Worm (Caenorhabditis elegans): ENCODE results near the gene pbs-1.

Gene pbs-1

ce11 chrIV:1721610-1722009 is 12.1 kb upstream of the pbs-1 start:
- TF ChIP-seq flt-1 (GFP tag; IDR thresholded peaks at IDR 0.05) (peak; percentile 43; the same call in 1 of the 2 replicates), hnd-1 (tag; optimal IDR thresholded peaks at IDR 0.05) (no peak)

- TF ChIP-seq tra-4 (tag; optimal IDR thresholded peaks at IDR 0.05), result no peak
- no peak for TF ChIP-seq sea-1 (GFP tag; conservative IDR thresholded peaks at IDR 0.05)
- TF ChIP-seq ceh-13 (GFP tag; optimal IDR thresholded peaks at IDR 0.05), result no peak
- TF ChIP-seq hnd-1 (tag; optimal IDR thresholded peaks at IDR 0.05), result no peak
- no peak for TF ChIP-seq flt-1 (GFP tag; IDR thresholded peaks at IDR 0.05)
- no peak for TF ChIP-seq aly-1 (tag; optimal IDR thresholded peaks at IDR 0.05)
- TF ChIP-seq tbx-37 (GFP tag; conservative IDR thresholded peaks at IDR 0.05), result no peak
- no peak for TF ChIP-seq B0310.2 (tag; optimal IDR thresholded peaks at IDR 0.05)
- TF ChIP-seq ama-1 (optimal IDR thresholded peaks at IDR 0.05), result no peak
Measured at ce11 chrIV:1720474-1720873, 10.9 kb upstream of the pbs-1 start, which contains the start of gene epic-2. TSS of gene epic-2 (plus strand) at chrIV:1720790.

DNA sequence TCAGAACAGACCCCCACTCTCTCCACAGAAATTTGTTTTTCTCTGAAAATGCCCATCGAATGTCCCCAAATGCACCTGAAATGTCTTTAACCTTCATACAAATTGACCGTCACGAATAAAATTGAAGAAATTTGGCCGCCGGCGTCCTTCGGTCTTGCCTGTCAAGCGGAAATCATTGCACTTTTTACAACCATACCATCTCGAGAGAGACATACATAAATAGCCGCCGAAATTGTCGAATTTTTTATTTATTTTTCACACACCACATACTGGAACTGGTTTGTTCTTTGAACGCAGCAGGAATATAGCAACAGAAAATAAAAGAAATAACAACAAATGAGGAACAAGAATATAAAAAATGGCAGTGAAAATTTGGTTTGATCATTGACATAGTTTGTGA is 6.2 kb upstream of the pbs-1 start:
- TF ChIP-seq aly-1 (tag; optimal IDR thresholded peaks at IDR 0.05), result no peak
- TF ChIP-seq hmbx-1 (tag; optimal IDR thresholded peaks at IDR 0.05), result no peak
- no peak for TF ChIP-seq flt-1 (GFP tag; IDR thresholded peaks at IDR 0.05)
- TF ChIP-seq hnd-1 (tag; optimal IDR thresholded peaks at IDR 0.05), result no peak
- no peak for TF ChIP-seq tbx-37 (GFP tag; conservative IDR thresholded peaks at IDR 0.05)
- TF ChIP-seq tbx-11 (GFP tag; IDR thresholded peaks at IDR 0.05), result no peak
- TF ChIP-seq ceh-13 (GFP tag; optimal IDR thresholded peaks at IDR 0.05), result no peak
- no peak for TF ChIP-seq hmg-4 (GFP tag; optimal IDR thresholded peaks at IDR 0.05)

ce11 chrIV:1713618-1714017 is 4.1 kb upstream of the pbs-1 start:
- TF ChIP-seq hnd-1 (tag; optimal IDR thresholded peaks at IDR 0.05) (no peak), tbx-37 (GFP tag; conservative IDR thresholded peaks at IDR 0.05) (no peak), ceh-36 (tag; optimal IDR thresholded peaks at IDR 0.05) (no peak)

DNA sequence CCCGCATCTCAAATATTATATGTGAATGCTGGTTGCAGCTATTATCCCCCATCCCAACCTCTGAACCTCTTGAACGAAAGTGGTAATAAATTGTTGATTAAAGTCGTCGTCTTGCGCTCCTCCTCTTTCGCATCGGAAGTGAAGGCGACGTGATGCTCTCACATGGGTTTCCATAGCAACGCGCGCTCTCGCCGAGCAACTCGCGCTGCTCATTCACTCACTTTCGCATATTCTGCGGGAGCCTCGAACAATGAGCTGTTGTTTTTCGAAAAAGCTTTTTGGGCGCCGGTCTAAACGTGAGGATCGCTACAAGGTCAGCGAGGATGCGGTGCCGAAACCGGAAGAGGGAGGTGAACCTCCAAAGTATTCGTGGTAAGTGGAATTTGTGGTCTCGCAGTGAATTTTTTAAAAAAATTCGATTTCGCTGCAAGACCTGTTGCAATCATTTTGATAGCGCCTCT is 1.5 kb upstream of the pbs-1 start, which contains the start of gene rpi-2:
rpi-2 (plus strand) TSS at position 234 of the 461 bp plus-strand sequence.
- TF ChIP-seq hnd-1 (tag; optimal IDR thresholded peaks at IDR 0.05) (no peak), scrt-1 (GFP tag; IDR thresholded peaks at IDR 0.05) (0 out of 2 replicates have a peak, but pooled peaks have one; percentile 40), pes-1 (GFP tag; IDR thresholded peaks at IDR 0.05) (no peak), B0310.2 (tag; optimal IDR thresholded peaks at IDR 0.05) (no peak), ceh-36 (tag; optimal IDR thresholded peaks at IDR 0.05) (no peak), ets-7 (tag; optimal IDR thresholded peaks at IDR 0.05) (peak; percentile 41), hmg-4 (GFP tag; optimal IDR thresholded peaks at IDR 0.05) (no peak)

ce11 chrIV:1710535-1710934 is 990 bp upstream of the pbs-1 start:
- TF ChIP-seq tbx-37 (GFP tag; conservative IDR thresholded peaks at IDR 0.05), result no peak
- TF ChIP-seq ama-1 (optimal IDR thresholded peaks at IDR 0.05), result no peak

ce11 chrIV:1709002-1709401 is 543 bp downstream of the pbs-1 start:
- TF ChIP-seq hmbx-1 (tag; optimal IDR thresholded peaks at IDR 0.05) (no peak), hnd-1 (tag; optimal IDR thresholded peaks at IDR 0.05) (no peak), tra-4 (tag; optimal IDR thresholded peaks at IDR 0.05) (no peak), F13C5.2 (tag; optimal IDR thresholded peaks at IDR 0.05) (no peak), tbx-37 (GFP tag; conservative IDR thresholded peaks at IDR 0.05) (no peak), hmg-4 (GFP tag; optimal IDR thresholded peaks at IDR 0.05) (no peak), ceh-36 (tag; optimal IDR thresholded peaks at IDR 0.05) (no peak), flt-1 (GFP tag; IDR thresholded peaks at IDR 0.05) (no peak), sea-1 (GFP tag; conservative IDR thresholded peaks at IDR 0.05) (no peak), ets-7 (tag; optimal IDR thresholded peaks at IDR 0.05) (no peak), ama-1 (optimal IDR thresholded peaks at IDR 0.05) (no peak)

- TF ChIP-seq ceh-13 (GFP tag; optimal IDR thresholded peaks at IDR 0.05) (no peak), ama-1 (optimal IDR thresholded peaks at IDR 0.05) (no peak), tbx-11 (GFP tag; IDR thresholded peaks at IDR 0.05) (no peak), B0310.2 (tag; optimal IDR thresholded peaks at IDR 0.05) (no peak), ets-7 (tag; optimal IDR thresholded peaks at IDR 0.05) (no peak), hmg-4 (GFP tag; optimal IDR thresholded peaks at IDR 0.05) (no peak), tra-4 (tag; optimal IDR thresholded peaks at IDR 0.05) (no peak), pes-1 (GFP tag; IDR thresholded peaks at IDR 0.05) (no peak), scrt-1 (GFP tag; IDR thresholded peaks at IDR 0.05) (no peak), flt-1 (GFP tag; IDR thresholded peaks at IDR 0.05) (no peak), aly-1 (tag; optimal IDR thresholded peaks at IDR 0.05) (no peak), F13C5.2 (tag; optimal IDR thresholded peaks at IDR 0.05) (no peak), hmbx-1 (tag; optimal IDR thresholded peaks at IDR 0.05) (no peak), tbx-37 (GFP tag; conservative IDR thresholded peaks at IDR 0.05) (no peak)
Measured at ce11 chrIV:1708426-1708826, 1.1 kb downstream of the pbs-1 start.

DNA sequence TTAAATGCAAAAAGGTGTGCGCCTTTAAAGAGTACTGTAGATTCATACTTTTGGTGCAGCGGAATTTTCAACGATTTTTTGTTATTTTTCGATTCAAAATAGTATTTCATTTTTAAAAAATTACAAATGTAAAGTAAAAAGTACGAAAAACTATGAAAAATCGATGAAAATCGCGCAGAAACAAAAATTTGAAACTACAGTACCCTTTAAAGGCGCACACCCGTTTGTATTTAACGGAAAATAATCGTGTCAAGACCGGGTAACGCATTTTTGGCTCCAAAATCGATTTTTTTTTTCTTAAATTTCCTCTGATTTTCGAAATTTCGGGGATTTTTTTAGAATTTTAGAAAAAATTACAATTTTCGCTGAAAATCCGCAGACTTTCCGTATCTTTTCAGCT is 1.6 kb downstream of the pbs-1 start:
- TF ChIP-seq ceh-36 (tag; optimal IDR thresholded peaks at IDR 0.05), result no peak
- no peak for TF ChIP-seq ets-7 (tag; optimal IDR thresholded peaks at IDR 0.05)
- TF ChIP-seq tbx-37 (GFP tag; conservative IDR thresholded peaks at IDR 0.05), result no peak
- TF ChIP-seq tbx-11 (GFP tag; IDR thresholded peaks at IDR 0.05), result no peak
- no peak for TF ChIP-seq ama-1 (optimal IDR thresholded peaks at IDR 0.05)
- no peak for TF ChIP-seq aly-1 (tag; optimal IDR thresholded peaks at IDR 0.05)
- TF ChIP-seq hmbx-1 (tag; optimal IDR thresholded peaks at IDR 0.05), result no peak
- no peak for TF ChIP-seq pes-1 (GFP tag; IDR thresholded peaks at IDR 0.05)
- no peak for TF ChIP-seq scrt-1 (GFP tag; IDR thresholded peaks at IDR 0.05)
- TF ChIP-seq flt-1 (GFP tag; IDR thresholded peaks at IDR 0.05), result no peak
- TF ChIP-seq hnd-1 (tag; optimal IDR thresholded peaks at IDR 0.05), result no peak
- TF ChIP-seq F13C5.2 (tag; optimal IDR thresholded peaks at IDR 0.05), result no peak
- no peak for TF ChIP-seq hmg-4 (GFP tag; optimal IDR thresholded peaks at IDR 0.05)
- no peak for TF ChIP-seq sea-1 (GFP tag; conservative IDR thresholded peaks at IDR 0.05)
